Fruit fly (Drosophila melanogaster) whole organism, embryonic: ENCODE data around the gene CG8149.

Experiments used
- Abd-B ChIP-seq: fragments of 200-800 bp; sonication (Bioruptor generic); optimal IDR thresholded peaks from 2 replicates; lab custom pipeline; 2018; ENCODE audit warnings: missing biosample characterization, mild to moderate bottlenecking, missing genetic modification characterization, moderate library complexity
- Bteb2 ChIP-seq: fragments of 200-800 bp; sonication (Bioruptor generic); optimal IDR thresholded peaks from 2 replicates; lab custom pipeline; 2016; ENCODE audit warnings: missing biosample characterization, missing genetic modification characterization
- CG10267 ChIP-seq: fragments of 200-800 bp; sonication (Bioruptor generic); optimal IDR thresholded peaks from 2 replicates; lab custom pipeline; 2018; ENCODE audit warnings: missing biosample characterization, mild to moderate bottlenecking, missing genetic modification characterization, moderate library complexity
- CG10431 ChIP-seq: fragments of 200-800 bp; sonication (Bioruptor generic); optimal IDR thresholded peaks from 3 replicates; lab custom pipeline; 2018; ENCODE audit warnings: missing biosample characterization, mild to moderate bottlenecking, missing genetic modification characterization
- CG10979 ChIP-seq: fragments of 200-800 bp; sonication (Bioruptor generic); optimal IDR thresholded peaks from 2 replicates; lab custom pipeline; 2018; ENCODE audit warnings: missing biosample characterization, mild to moderate bottlenecking, missing genetic modification characterization, moderate library complexity
- CG11093 ChIP-seq: fragments of 200-800 bp; sonication (Bioruptor generic); IDR thresholded peaks from 3 replicates; pipeline ENCODE4 v1.3.6; 2022; ENCODE audit warnings: missing biosample characterization, missing genetic modification characterization
- CG11456 ChIP-seq: fragments of 200-800 bp; sonication (Bioruptor generic); IDR thresholded peaks from 3 replicates; pipeline ENCODE4 v1.3.6; 2022; ENCODE audit warnings: missing biosample characterization, missing genetic modification characterization
- CG12155 ChIP-seq: fragments of 200-800 bp; sonication (Bioruptor generic); optimal IDR thresholded peaks from 3 replicates; lab custom pipeline; 2016; ENCODE audit warnings: missing biosample characterization, missing genetic modification characterization
- CG12391 ChIP-seq: fragments of 200-800 bp; sonication (Bioruptor generic); optimal IDR thresholded peaks from 3 replicates; lab custom pipeline; 2018; ENCODE audit warnings: missing biosample characterization, mild to moderate bottlenecking, missing genetic modification characterization, moderate library complexity
- CG13296 ChIP-seq: fragments of 200-800 bp; sonication (Bioruptor generic); optimal IDR thresholded peaks from 3 replicates; lab custom pipeline; 2018; ENCODE audit warnings: missing biosample characterization, mild to moderate bottlenecking, missing genetic modification characterization
- CG14441 ChIP-seq: fragments of 200-800 bp; sonication (Bioruptor generic); IDR thresholded peaks from 2 replicates; pipeline ENCODE4 v1.3.6; 2022; ENCODE audit warnings: missing biosample characterization, missing genetic modification characterization
- CG14710 ChIP-seq: fragments of 200-800 bp; sonication (Bioruptor generic); optimal IDR thresholded peaks from 3 replicates; lab custom pipeline; 2019; ENCODE audit warnings: missing biosample characterization, mild to moderate bottlenecking, missing genetic modification characterization, moderate library complexity
- CG15011 ChIP-seq: fragments of 200-800 bp; sonication (Bioruptor generic); optimal IDR thresholded peaks from 3 replicates; lab custom pipeline; 2018; ENCODE audit warnings: missing biosample characterization, mild to moderate bottlenecking, missing genetic modification characterization
- CG15269 ChIP-seq: fragments of 200-800 bp; sonication (Bioruptor generic); optimal IDR thresholded peaks from 2 replicates; lab custom pipeline; 2018; ENCODE audit warnings: missing biosample characterization, mild to moderate bottlenecking, missing genetic modification characterization, moderate library complexity
- CG30403 ChIP-seq: fragments of 200-800 bp; sonication (Bioruptor generic); optimal IDR thresholded peaks from 3 replicates; lab custom pipeline; 2016; ENCODE audit warnings: missing biosample characterization, missing genetic modification characterization
- CG31365 ChIP-seq: fragments of 200-800 bp; sonication (Bioruptor generic); optimal IDR thresholded peaks from 2 replicates; lab custom pipeline; 2018; ENCODE audit warnings: missing biosample characterization, mild to moderate bottlenecking, missing genetic modification characterization
- CG5953 ChIP-seq: fragments of 200-800 bp; sonication (Bioruptor generic); IDR thresholded peaks from 2 replicates; pipeline ENCODE4 v1.3.6; 2022; ENCODE audit warnings: missing biosample characterization, missing genetic modification characterization
- CG7357 ChIP-seq: fragments of 200-800 bp; sonication (Bioruptor generic); IDR thresholded peaks from 3 replicates; pipeline ENCODE4 v1.3.6; 2022; ENCODE audit warnings: missing biosample characterization, missing genetic modification characterization
- CG8765 ChIP-seq: fragments of 200-800 bp; sonication (Bioruptor generic); IDR thresholded peaks from 2 replicates; pipeline ENCODE4 v1.3.6; 2022; ENCODE audit warnings: missing biosample characterization, missing genetic modification characterization
- D ChIP-seq, 2 experiments: fragments of 200-800 bp in 1 of 2; fragments of >200 bp in 1 of 2; sonication (Bioruptor generic) in 1 of 2; optimal IDR thresholded peaks; 2 replicates in 1 of 2; 3 replicates in 1 of 2; lab custom pipeline; 2017; ENCODE audit warnings: mild to moderate bottlenecking in 1 of 2, missing biosample characterization in 1 of 2, missing genetic modification characterization in 1 of 2, missing genetic modification reagents in 1 of 2
- Ets97D ChIP-seq: fragments of 200-800 bp; sonication (Bioruptor generic); optimal IDR thresholded peaks from 3 replicates; lab custom pipeline; 2016; ENCODE audit warnings: missing biosample characterization, missing genetic modification characterization
- Hmr ChIP-seq: fragments of 200-800 bp; sonication (Bioruptor generic); optimal IDR thresholded peaks from 3 replicates; lab custom pipeline; 2017; ENCODE audit warnings: mild to moderate bottlenecking, missing biosample characterization, missing genetic modification reagents, missing genetic modification characterization
- Meics ChIP-seq: fragments of 200-800 bp; sonication (Bioruptor generic); optimal IDR thresholded peaks from 2 replicates; lab custom pipeline; 2017; ENCODE audit warnings: missing biosample characterization, mild to moderate bottlenecking, missing genetic modification characterization
- NC2α ChIP-seq: fragments of 200-800 bp; sonication (Bioruptor generic); optimal IDR thresholded peaks from 2 replicates; lab custom pipeline; 2016; ENCODE audit warnings: missing biosample characterization, missing genetic modification characterization
- Pdp1 ChIP-seq, 2 experiments: fragments of 200-800 bp; sonication (Bioruptor generic); optimal IDR thresholded peaks; 3 replicates each; lab custom pipeline; 2016; ENCODE audit warnings: missing biosample characterization in 2 of 2, missing genetic modification characterization in 2 of 2, mild to moderate bottlenecking in 1 of 2, moderate library complexity in 1 of 2
- Scr ChIP-seq: fragments of 200-800 bp; sonication (Bioruptor generic); IDR thresholded peaks from 2 replicates; pipeline ENCODE4 v1.3.6; 2022; ENCODE audit warnings: missing biosample characterization, missing genetic modification characterization; ENCODE audit not compliant: partially characterized antibody
- Ssrp ChIP-seq: fragments of 200-800 bp; sonication (Bioruptor generic); optimal IDR thresholded peaks from 2 replicates; lab custom pipeline; 2018; ENCODE audit warnings: missing biosample characterization, mild to moderate bottlenecking, missing genetic modification characterization, moderate library complexity
- TFAM ChIP-seq: fragments of 200-800 bp; sonication (Bioruptor generic); optimal IDR thresholded peaks from 2 replicates; lab custom pipeline; 2017; ENCODE audit warnings: missing biosample characterization, missing genetic modification characterization, inconsistent platforms
- amos ChIP-seq: fragments of 200-800 bp; sonication (Bioruptor generic); IDR thresholded peaks from 2 replicates; pipeline ENCODE4 v1.3.6; 2022; ENCODE audit warnings: missing biosample characterization, missing genetic modification characterization; ENCODE audit not compliant: partially characterized antibody
- ara ChIP-seq: fragments of 200-800 bp; sonication (Bioruptor generic); IDR thresholded peaks from 2 replicates; pipeline ENCODE4 v1.3.6; 2022; ENCODE audit warnings: missing biosample characterization, missing genetic modification characterization
- bcd ChIP-seq: fragments of 200-800 bp; sonication (Bioruptor generic); optimal IDR thresholded peaks from 2 replicates; lab custom pipeline; 2017; ENCODE audit warnings: missing biosample characterization, mild to moderate bottlenecking, missing genetic modification characterization
- cad ChIP-seq: fragments of >200 bp; optimal IDR thresholded peaks from 2 replicates; lab custom pipeline; 2017; ENCODE audit warnings: missing biosample characterization, missing genetic modification characterization
- chif ChIP-seq, 2 experiments: fragments of 200-800 bp; sonication (Bioruptor generic); optimal IDR thresholded peaks; 3 replicates each; lab custom pipeline; 2016; ENCODE audit warnings: missing biosample characterization in 2 of 2, missing genetic modification characterization in 2 of 2
- crol ChIP-seq: fragments of 200-800 bp; sonication (Bioruptor generic); IDR thresholded peaks from 2 replicates; pipeline ENCODE4 v1.3.6; 2022; ENCODE audit warnings: missing biosample characterization, missing genetic modification characterization
- dmrt11E ChIP-seq: fragments of 200-800 bp; sonication (Bioruptor generic); optimal IDR thresholded peaks from 3 replicates; lab custom pipeline; 2018; ENCODE audit warnings: missing biosample characterization, mild to moderate bottlenecking, missing genetic modification characterization, moderate library complexity
- emc ChIP-seq: fragments of 200-800 bp; sonication (Bioruptor generic); optimal IDR thresholded peaks from 2 replicates; lab custom pipeline; 2016; ENCODE audit warnings: missing biosample characterization, missing genetic modification characterization
- lab ChIP-seq: fragments of 200-800 bp; sonication (Bioruptor generic); optimal IDR thresholded peaks from 3 replicates; lab custom pipeline; 2017; ENCODE audit warnings: missing biosample characterization, missing genetic modification characterization, mild to moderate bottlenecking, moderate library complexity, missing genetic modification reagents
- pzg ChIP-seq: fragments of 200-800 bp; sonication (Bioruptor generic); optimal IDR thresholded peaks from 3 replicates; lab custom pipeline; 2018; ENCODE audit warnings: missing biosample characterization, mild to moderate bottlenecking, missing genetic modification characterization, moderate library complexity
- ranshi ChIP-seq: fragments of 200-800 bp; sonication (Bioruptor generic); IDR thresholded peaks from 2 replicates; pipeline ENCODE4 v1.3.6; 2022; ENCODE audit warnings: missing biosample characterization, missing genetic modification characterization
- scrt ChIP-seq: fragments of 200-800 bp; sonication (Bioruptor generic); optimal IDR thresholded peaks from 2 replicates; lab custom pipeline; 2018; ENCODE audit warnings: missing biosample characterization, mild to moderate bottlenecking, missing genetic modification characterization, moderate library complexity
- sna ChIP-seq: fragments of 200-800 bp; sonication (Bioruptor generic); IDR thresholded peaks from 2 replicates; pipeline ENCODE4 v1.3.6; 2022; ENCODE audit warnings: missing biosample characterization, missing genetic modification characterization; ENCODE audit not compliant: partially characterized antibody
- so ChIP-seq: fragments of 200-800 bp; sonication (Bioruptor generic); IDR thresholded peaks from 3 replicates; pipeline ENCODE4 v1.3.6; 2022; ENCODE audit warnings: missing biosample characterization, missing genetic modification characterization
- sob ChIP-seq: fragments of 200-800 bp; sonication (Bioruptor generic); IDR thresholded peaks from 2 replicates; pipeline ENCODE4 v1.3.6; 2022; ENCODE audit warnings: missing biosample characterization, missing genetic modification characterization
- sug ChIP-seq: fragments of 200-800 bp; optimal IDR thresholded peaks from 2 replicates; lab custom pipeline; 2019; ENCODE audit warnings: missing biosample characterization, mild to moderate bottlenecking, missing genetic modification characterization, moderate library complexity
- trh ChIP-seq: fragments of 200-800 bp; sonication (Bioruptor generic); optimal IDR thresholded peaks from 2 replicates; lab custom pipeline; 2016; ENCODE audit warnings: missing biosample characterization, missing genetic modification characterization
- tup ChIP-seq: fragments of 200-800 bp; sonication (Bioruptor generic); optimal IDR thresholded peaks from 2 replicates; lab custom pipeline; 2016; ENCODE audit warnings: missing biosample characterization, mild to moderate bottlenecking, missing genetic modification characterization, moderate library complexity

CG8149 gene

DNA sequence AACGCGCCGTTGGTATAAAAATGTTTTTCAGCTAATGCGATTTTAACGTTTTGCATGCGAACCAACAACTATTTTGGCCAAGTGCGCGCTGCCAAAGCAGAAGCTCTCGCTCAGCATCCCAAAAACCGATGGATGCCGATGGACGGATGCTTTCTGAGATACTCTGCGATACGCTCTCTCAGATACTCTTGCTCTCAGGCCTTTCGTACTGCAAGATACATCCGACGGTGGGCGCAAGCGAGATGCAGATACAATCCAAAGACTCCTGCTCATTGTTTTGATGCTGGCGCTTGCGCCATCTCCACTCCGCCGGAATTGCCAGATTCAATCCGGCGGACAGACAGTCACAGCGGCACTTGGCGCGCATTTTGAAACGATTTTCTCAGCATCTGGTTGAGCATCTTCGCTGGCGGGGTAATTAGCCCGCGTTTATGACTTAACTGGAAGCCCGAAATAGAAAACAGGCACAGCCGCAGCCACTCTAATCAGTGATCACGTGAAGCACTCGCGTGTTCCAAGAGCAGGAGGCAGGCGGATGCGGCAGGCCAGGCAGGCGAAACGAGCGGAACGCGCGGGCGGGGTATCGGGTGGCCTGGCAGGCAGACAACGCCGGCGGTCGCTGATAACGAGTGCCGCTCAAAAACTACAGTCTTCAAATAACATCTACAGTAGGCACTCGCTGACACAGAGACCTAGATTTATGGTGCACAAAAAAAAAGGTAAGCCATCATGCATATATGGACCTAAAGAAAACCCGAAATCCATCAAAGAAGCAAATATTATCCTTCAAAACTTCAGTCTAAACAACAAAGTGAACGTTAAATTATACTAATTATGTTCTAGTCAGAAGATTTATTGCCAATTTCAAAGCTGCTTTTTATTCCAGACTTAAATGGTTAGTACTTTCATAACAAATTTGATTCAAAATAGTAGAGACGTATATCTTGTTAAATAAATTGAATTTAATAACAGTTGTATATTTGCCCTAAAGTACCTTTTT is 10.5 kb upstream of the CG8149 start, which contains the start of gene CG16779 (continued):
- TF ChIP-seq CG13296 (GFP tag; lab: Kevin White, UChicago): peak; percentile 2
- peak; percentile 49 for TF ChIP-seq CG15269 (tag; lab: Kevin White, UChicago)
- no peak for TF ChIP-seq CG10431 (GFP tag; lab: Kevin White, UChicago)
- TF ChIP-seq sob (GFP tag; lab: Robert Waterston, UW): peak; percentile 28; the same call in 1 of the 2 replicates
- peak; percentile 36 for TF ChIP-seq CG12391
- no peak for TF ChIP-seq TFAM (GFP tag; lab: Kevin White, UChicago)
- TF ChIP-seq Pdp1 (GFP tag; optimal IDR thresholded peaks at IDR 0.05; lab: Kevin White, UChicago): peak in 1 of 2 experiments; percentile 44
- TF ChIP-seq so: no peak
- peak; percentile 14 for TF ChIP-seq trh
- peak; percentile 1 for TF ChIP-seq scrt
- peak; percentile 32 for TF ChIP-seq CG12155
- TF ChIP-seq ranshi (GFP tag; lab: Robert Waterston, UW): 0 out of 2 replicates have a peak, but pooled peaks have one; percentile 19
- peak; percentile 39 for TF ChIP-seq CG10267 (tag; lab: Kevin White, UChicago)
- no peak for TF ChIP-seq lab (GFP tag; lab: Kevin White, UChicago)
- TF ChIP-seq Scr (GFP tag; lab: Robert Waterston, UW): 0 out of 2 replicates have a peak, but pooled peaks have one; percentile 31
- TF ChIP-seq D (optimal IDR thresholded peaks at IDR 0.05; lab: Kevin White, UChicago): no peak
- TF ChIP-seq D (GFP tag; optimal IDR thresholded peaks at IDR 0.05; lab: Kevin White, UChicago): peak; percentile 36
- no peak for TF ChIP-seq emc (GFP tag; lab: Kevin White, UChicago)
- peak; percentile 49 for TF ChIP-seq CG10979
- TF ChIP-seq CG31365: no peak
- TF ChIP-seq NC2α (GFP tag; lab: Kevin White, UChicago): no peak
- peak; percentile 43 for TF ChIP-seq Meics (GFP tag; lab: Kevin White, UChicago)
- TF ChIP-seq pzg (GFP tag; lab: Kevin White, UChicago): peak; percentile 64
- peak; percentile 4 for TF ChIP-seq Abd-B (GFP tag; lab: Kevin White, UChicago)
- peak; percentile 15 for TF ChIP-seq Hmr
- peak; percentile 15 for TF ChIP-seq Bteb2 (GFP tag; lab: Kevin White, UChicago)
- peak; percentile 90 for TF ChIP-seq crol
- TF ChIP-seq CG8765 (GFP tag; lab: Robert Waterston, UW): no peak
- TF ChIP-seq sna (GFP tag; lab: Robert Waterston, UW): 0 out of 2 replicates have a peak, but pooled peaks have one; percentile 25
- peak; percentile 25 for TF ChIP-seq CG15011 (GFP tag; lab: Kevin White, UChicago)
- peak; percentile 60; the same call in 1 of the 3 replicates for TF ChIP-seq CG11456
- no peak for TF ChIP-seq CG7357 (GFP tag; lab: Robert Waterston, UW)
- TF ChIP-seq CG14441 (GFP tag; lab: Robert Waterston, UW): peak; percentile 27; the same call in 1 of the 2 replicates
- TF ChIP-seq sug: peak; percentile 91
- TF ChIP-seq tup (GFP tag; lab: Kevin White, UChicago): no peak
- TF ChIP-seq dmrt11E (tag; lab: Kevin White, UChicago): peak; percentile 51
- no peak for TF ChIP-seq Ets97D (GFP tag; lab: Kevin White, UChicago)
- 0 out of 2 replicates have a peak, but pooled peaks have one; percentile 14 for TF ChIP-seq CG5953
- peak; percentile 50 for TF ChIP-seq CG14710 (tag; lab: Kevin White, UChicago)
- TF ChIP-seq Ssrp: peak; percentile 55
- peak; percentile 9 to 22 for TF ChIP-seq chif (GFP tag; optimal IDR thresholded peaks at IDR 0.05; lab: Kevin White, UChicago)
- no peak for TF ChIP-seq amos
- TF ChIP-seq CG30403 (GFP tag; lab: Kevin White, UChicago): peak; percentile 59
- no peak for TF ChIP-seq ara
- 0 out of 3 replicates have a peak, but pooled peaks have one; percentile 6 for TF ChIP-seq CG11093
- peak; percentile 85 for TF ChIP-seq cad (GFP tag; lab: Kevin White, UChicago)
- TF ChIP-seq bcd (GFP tag; lab: Kevin White, UChicago): peak; percentile 47
